Worm (Caenorhabditis elegans) whole organism, early embryonic: ENCODE results near the gene F46H5.5.

Source experiments
- ama-1 ChIP-seq: fragments of 150-350 bp; optimal IDR thresholded peaks from 2 replicates; lab custom pipeline; 2014
- ceh-13 ChIP-seq: fragments of 200-800 bp; sonication (Bioruptor generic); optimal IDR thresholded peaks from 2 replicates; lab custom pipeline; 2018; ENCODE audit warnings: mild to moderate bottlenecking, missing genetic modification characterization, missing compliant biosample characterization
- ets-7 ChIP-seq: sonication (generic microtip); optimal IDR thresholded peaks from 2 replicates; lab custom pipeline; 2016; ENCODE audit warnings: missing genotype, missing genetic modification characterization, missing compliant biosample characterization
- flt-1 ChIP-seq: fragments of 200-800 bp; sonication (Bioruptor generic); IDR thresholded peaks from 2 replicates; pipeline ENCODE4 v1.3.6; 2022; ENCODE audit warnings: missing genetic modification characterization, missing compliant biosample characterization
- hmbx-1 ChIP-seq: sonication (generic microtip); optimal IDR thresholded peaks from 2 replicates; lab custom pipeline; 2016; ENCODE audit warnings: mild to moderate bottlenecking, missing genetic modification characterization, missing compliant biosample characterization
- hnd-1 ChIP-seq: sonication (generic microtip); optimal IDR thresholded peaks from 2 replicates; lab custom pipeline; 2016; ENCODE audit warnings: missing genetic modification characterization, missing compliant biosample characterization
- pes-1 ChIP-seq: fragments of 200-800 bp; sonication (Bioruptor generic); IDR thresholded peaks from 2 replicates; pipeline ENCODE4 v1.3.6; 2022; ENCODE audit warnings: missing genetic modification reagents, missing genetic modification characterization, missing compliant biosample characterization
- scrt-1 ChIP-seq: fragments of 200-800 bp; sonication (Bioruptor generic); IDR thresholded peaks from 2 replicates; pipeline ENCODE4 v1.3.6; 2022; ENCODE audit warnings: missing genetic modification characterization, missing compliant biosample characterization
- tbx-11 ChIP-seq: fragments of 200-800 bp; sonication (Bioruptor generic); IDR thresholded peaks from 2 replicates; pipeline ENCODE4 v1.3.6; 2022; ENCODE audit warnings: missing genetic modification characterization, missing compliant biosample characterization

DNA sequence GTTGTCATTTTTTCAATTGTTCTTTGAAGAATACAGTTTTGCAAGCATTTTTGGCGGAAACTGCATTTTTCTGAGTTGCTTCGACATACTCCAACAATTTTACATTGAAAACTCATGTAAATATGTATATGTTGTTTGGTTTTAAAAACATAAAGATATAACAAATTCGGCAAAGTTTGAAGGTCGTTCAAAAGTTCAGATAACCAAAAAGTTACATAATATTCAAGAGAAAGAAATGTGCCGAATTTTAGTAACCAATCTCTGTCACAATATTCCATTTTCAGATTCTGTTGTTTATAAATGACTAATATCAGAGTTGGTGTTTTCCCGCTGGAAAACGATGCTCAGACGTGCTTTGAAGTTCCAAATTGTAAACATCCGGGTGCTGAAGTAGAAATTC, 50.4 kb downstream of the F46H5.5 start, which contains the start of gene ZK867.2:
- TF ChIP-seq ceh-13 (GFP tag; lab: Kevin White, UChicago) (no peak), ama-1 (lab: Kevin White, UChicago) (no peak), flt-1 (GFP tag; lab: Robert Waterston, UW) (no peak), scrt-1 (GFP tag; lab: Robert Waterston, UW) (no peak), hmbx-1 (tag; lab: Kevin White, UChicago) (no peak), tbx-11 (GFP tag; lab: Robert Waterston, UW) (no peak), pes-1 (GFP tag; lab: Robert Waterston, UW) (no peak), hnd-1 (tag; lab: Kevin White, UChicago) (no peak), ets-7 (tag; lab: Kevin White, UChicago) (no peak)
